Fruit fly (Drosophila melanogaster) whole organism, wandering third instar larva: Measurements from ENCODE around the gene Taf4.
A peak's percentile ranks its signal among the peaks of the same experiment; 100 is the strongest.

Experiments used
- Abd-B ChIP-seq: fragments of >200 bp; optimal IDR thresholded peaks from 2 replicates; lab custom pipeline; 2017; ENCODE audit warnings: missing biosample characterization, missing genetic modification characterization
- CG9705 ChIP-seq: fragments of 200-800 bp; sonication (Bioruptor generic); optimal IDR thresholded peaks from 2 replicates; lab custom pipeline; 2018; ENCODE audit warnings: missing biosample characterization, mild to moderate bottlenecking, missing genetic modification characterization
- CrebA ChIP-seq: fragments of 200-800 bp; sonication (Bioruptor generic); optimal IDR thresholded peaks from 2 replicates; lab custom pipeline; 2016; ENCODE audit warnings: missing biosample characterization, mild to moderate bottlenecking, missing genetic modification characterization, borderline replicate concordance
- Dfd ChIP-seq: fragments of >200 bp; optimal IDR thresholded peaks from 2 replicates; lab custom pipeline; 2017; ENCODE audit warnings: missing biosample characterization, missing genetic modification characterization
- GATAd ChIP-seq: sonication (Bioruptor generic); optimal IDR thresholded peaks from 2 replicates; lab custom pipeline; 2016; ENCODE audit warnings: missing biosample characterization, missing genetic modification characterization
- HLH106 ChIP-seq: fragments of 200-800 bp; optimal IDR thresholded peaks from 3 replicates; lab custom pipeline; 2019; ENCODE audit warnings: missing biosample characterization, mild to moderate bottlenecking, missing genetic modification characterization, moderate library complexity
- Hnf4 ChIP-seq: fragments of 200-800 bp; sonication (Bioruptor generic); optimal IDR thresholded peaks from 2 replicates; lab custom pipeline; 2016; ENCODE audit warnings: missing biosample characterization, mild to moderate bottlenecking, missing genetic modification characterization
- Hr78 ChIP-seq: fragments of >200 bp; optimal IDR thresholded peaks from 2 replicates; lab custom pipeline; 2017; ENCODE audit warnings: missing biosample characterization, missing genetic modification characterization
- Hr83 ChIP-seq: fragments of 200-300 bp; sonication (Bioruptor generic); optimal IDR thresholded peaks from 2 replicates; lab custom pipeline; 2016; ENCODE audit warnings: missing biosample characterization, mild to moderate bottlenecking, missing genetic modification characterization, moderate library complexity; ENCODE audit not compliant: poor library complexity, severe bottlenecking
- Mio ChIP-seq: sonication (Bioruptor generic); optimal IDR thresholded peaks from 2 replicates; lab custom pipeline; 2016; ENCODE audit warnings: missing biosample characterization, missing genetic modification characterization
- Myc ChIP-seq: fragments of >200 bp; optimal IDR thresholded peaks from 2 replicates; lab custom pipeline; 2017
- N ChIP-seq: fragments of >200 bp; optimal IDR thresholded peaks from 2 replicates; lab custom pipeline; 2018; ENCODE audit warnings: missing biosample characterization, missing external identifiers, missing genetic modification characterization
- OdsH ChIP-seq: fragments of 200-800 bp; sonication (Bioruptor generic); optimal IDR thresholded peaks from 2 replicates; lab custom pipeline; 2016; ENCODE audit warnings: missing biosample characterization, mild to moderate bottlenecking, missing genetic modification characterization
- Rel ChIP-seq, 2 experiments: fragments of 200-800 bp; sonication (Bioruptor generic) in 1 of 2; optimal IDR thresholded peaks; 2 replicates in 1 of 2; 3 replicates in 1 of 2; lab custom pipeline; 2016 to 2019; ENCODE audit warnings: mild to moderate bottlenecking in 2 of 2, missing biosample characterization in 2 of 2, missing genetic modification characterization in 2 of 2, moderate library complexity in 1 of 2
- Sp1 ChIP-seq: fragments of 200-800 bp; sonication (Bioruptor generic); optimal IDR thresholded peaks from 3 replicates; lab custom pipeline; 2019; ENCODE audit warnings: missing biosample characterization, mild to moderate bottlenecking, missing genetic modification characterization, moderate library complexity
- Vsx2 ChIP-seq: fragments of 200-300, 225-300 bp; sonication (Bioruptor generic); optimal IDR thresholded peaks from 2 replicates; lab custom pipeline; 2018; ENCODE audit warnings: missing biosample characterization, missing genetic modification characterization; ENCODE audit not compliant: partially characterized antibody
- br ChIP-seq: fragments of 200-800 bp; sonication (Bioruptor generic); optimal IDR thresholded peaks from 2 replicates; lab custom pipeline; 2016; ENCODE audit warnings: missing biosample characterization, missing genetic modification characterization
- brk ChIP-seq: fragments of 200-800 bp; sonication (Bioruptor generic); optimal IDR thresholded peaks from 2 replicates; lab custom pipeline; 2016; ENCODE audit warnings: missing biosample characterization, mild to moderate bottlenecking, missing genetic modification characterization
- dl ChIP-seq, 2 experiments: fragments of 175-275, 200-275 bp in 1 of 2; fragments of 200-275 bp in 1 of 2; sonication (Bioruptor generic); optimal IDR thresholded peaks; lab custom pipeline; 2018; ENCODE audit warnings: mild to moderate bottlenecking in 2 of 2, missing biosample characterization in 2 of 2, missing genetic modification characterization in 2 of 2, moderate library complexity in 2 of 2; ENCODE audit not compliant: partially characterized antibody in 2 of 2, insufficient read depth in 1 of 2
- dmrt93B ChIP-seq: fragments of 200-800 bp; sonication (Bioruptor generic); optimal IDR thresholded peaks from 2 replicates; lab custom pipeline; 2018; ENCODE audit warnings: missing biosample characterization, mild to moderate bottlenecking, missing genetic modification characterization
- dsf ChIP-seq: sonication (Bioruptor generic); optimal IDR thresholded peaks from 2 replicates; lab custom pipeline; 2016; ENCODE audit warnings: missing biosample characterization, missing genetic modification characterization, borderline replicate concordance
- ey ChIP-seq: fragments of 200-800 bp; sonication (Bioruptor generic); optimal IDR thresholded peaks from 2 replicates; lab custom pipeline; 2016; ENCODE audit warnings: missing biosample characterization, missing genetic modification characterization
- fru ChIP-seq: fragments of 200-800 bp; sonication (Bioruptor generic); optimal IDR thresholded peaks from 3 replicates; lab custom pipeline; 2016; ENCODE audit warnings: missing biosample characterization, mild to moderate bottlenecking, missing genetic modification characterization
- h ChIP-seq: fragments of 200-800 bp; sonication (Bioruptor generic); optimal IDR thresholded peaks from 3 replicates; lab custom pipeline; 2016; ENCODE audit warnings: missing biosample characterization, mild to moderate bottlenecking, missing genetic modification characterization
- jim ChIP-seq: fragments of 175-275, 200-325 bp; sonication (Bioruptor generic); optimal IDR thresholded peaks from 2 replicates; lab custom pipeline; 2016; ENCODE audit warnings: missing biosample characterization, mild to moderate bottlenecking, missing genetic modification characterization
- lola ChIP-seq: fragments of >200 bp; optimal IDR thresholded peaks from 2 replicates; lab custom pipeline; 2017; ENCODE audit warnings: missing biosample characterization, missing genetic modification characterization
- rgr ChIP-seq: fragments of 200-800 bp; sonication (Bioruptor generic); optimal IDR thresholded peaks from 3 replicates; lab custom pipeline; 2016; ENCODE audit warnings: missing biosample characterization, mild to moderate bottlenecking, missing genetic modification characterization
- sage ChIP-seq: fragments of 200-800 bp; sonication (Bioruptor generic); optimal IDR thresholded peaks from 2 replicates; lab custom pipeline; 2016; ENCODE audit warnings: missing biosample characterization, mild to moderate bottlenecking, missing genetic modification characterization
- sv ChIP-seq: fragments of 200-800 bp; sonication (Bioruptor generic); optimal IDR thresholded peaks from 3 replicates; lab custom pipeline; 2016; ENCODE audit warnings: missing biosample characterization, missing genetic modification characterization
- tai ChIP-seq: sonication (Bioruptor generic); optimal IDR thresholded peaks from 2 replicates; lab custom pipeline; 2016; ENCODE audit warnings: missing biosample characterization, missing genetic modification characterization
- usp ChIP-seq: fragments of >200 bp; optimal IDR thresholded peaks from 2 replicates; lab custom pipeline; 2017; ENCODE audit warnings: missing biosample characterization, missing genetic modification characterization
- woc ChIP-seq: sonication (Bioruptor generic); optimal IDR thresholded peaks from 2 replicates; lab custom pipeline; 2016; ENCODE audit warnings: missing biosample characterization, mild to moderate bottlenecking, missing genetic modification characterization

The Taf4 gene

dm6 chr3L:16166217-16166997 lies 53.4 kb downstream of the Taf4 start (continued):
- TF ChIP-seq ey (GFP tag; lab: Kevin White, UChicago) (no peak), brk (GFP tag; lab: Kevin White, UChicago) (no peak)

- TF ChIP-seq Sp1 (no peak), CG9705 (GFP tag; lab: Kevin White, UChicago) (no peak), Rel (GFP tag; optimal IDR thresholded peaks at IDR 0.05; lab: Kevin White, UChicago) (no peak), Rel (tag; optimal IDR thresholded peaks at IDR 0.05; lab: Kevin White, UChicago) (no peak), tai (GFP tag; lab: Kevin White, UChicago) (no peak), ey (GFP tag; lab: Kevin White, UChicago) (no peak), Hnf4 (GFP tag; lab: Kevin White, UChicago) (no peak), Mio (no peak), N (GFP tag; lab: Kevin White, UChicago) (no peak), rgr (GFP tag; lab: Kevin White, UChicago) (no peak), usp (no peak), GATAd (GFP tag; lab: Kevin White, UChicago) (no peak), brk (GFP tag; lab: Kevin White, UChicago) (no peak), Myc (lab: Kevin White, UChicago) (no peak), dmrt93B (GFP tag; lab: Kevin White, UChicago) (no peak), fru (no peak)
Measured at dm6 chr3L:16166998-16167344, 54.0 kb downstream of the Taf4 start.

- TF ChIP-seq Rel (GFP tag; optimal IDR thresholded peaks at IDR 0.05; lab: Kevin White, UChicago) (no peak), Rel (tag; optimal IDR thresholded peaks at IDR 0.05; lab: Kevin White, UChicago) (peak; percentile 13), CrebA (peak; percentile 33), dl (GFP tag; optimal IDR thresholded peaks at IDR 0.05; lab: Kevin White, UChicago; ENCODE audit: insufficient read depth in 1 of 2, partially characterized antibody in 2 of 2) (peak in 1 of 2 experiments; percentile 8), fru (peak; percentile 4), woc (GFP tag; lab: Kevin White, UChicago) (no peak), OdsH (GFP tag; lab: Kevin White, UChicago) (peak; percentile 6), jim (GFP tag; lab: Kevin White, UChicago) (no peak), GATAd (GFP tag; lab: Kevin White, UChicago) (no peak), usp (no peak), Dfd (GFP tag; lab: Kevin White, UChicago) (no peak), HLH106 (tag; lab: Kevin White, UChicago) (peak; percentile 5), Hnf4 (GFP tag; lab: Kevin White, UChicago) (peak; percentile 7), Sp1 (peak; percentile 4), br (GFP tag; lab: Kevin White, UChicago) (peak; percentile 31)
Measured at dm6 chr3L:16167723-16168386, 54.8 kb downstream of the Taf4 start.

DNA sequence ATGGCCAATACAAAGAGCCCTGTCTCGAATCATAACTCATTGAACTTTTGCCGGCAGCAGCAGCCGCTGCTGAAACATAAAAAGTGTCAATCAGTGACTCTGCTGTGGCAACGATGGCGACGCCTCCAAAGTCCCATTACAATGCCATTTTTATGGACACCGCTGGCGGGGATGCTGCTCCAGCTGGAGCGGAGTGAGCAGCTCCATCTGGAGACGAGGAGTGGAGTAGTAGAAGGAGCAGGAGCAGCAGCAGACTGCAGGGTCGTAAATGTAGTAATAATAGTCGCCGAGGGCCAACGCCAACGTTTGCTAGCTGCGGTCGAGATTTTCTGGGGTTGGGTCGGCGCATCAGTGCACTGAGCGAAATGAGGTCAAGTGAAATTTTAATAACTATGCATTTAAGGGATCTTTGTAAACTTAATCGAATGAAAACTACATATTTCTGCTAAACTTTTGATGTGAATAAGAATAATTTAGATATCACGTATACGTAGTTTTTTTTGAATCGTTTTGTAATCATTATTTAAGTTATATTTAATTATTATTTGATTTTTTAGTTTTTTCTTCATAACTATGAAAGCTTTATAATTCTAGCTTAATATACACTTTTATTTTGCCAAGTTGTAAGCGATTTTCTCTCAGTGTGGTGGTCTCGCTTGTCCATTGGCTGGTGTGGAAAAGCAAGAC lies 55.6 kb downstream of the Taf4 start:
- no peak for TF ChIP-seq tai (GFP tag; lab: Kevin White, UChicago)
- TF ChIP-seq sage: no peak
- TF ChIP-seq GATAd (GFP tag; lab: Kevin White, UChicago): no peak
- TF ChIP-seq Dfd (GFP tag; lab: Kevin White, UChicago): no peak
- no peak for TF ChIP-seq CG9705 (GFP tag; lab: Kevin White, UChicago)
- no peak for TF ChIP-seq Rel (GFP tag; optimal IDR thresholded peaks at IDR 0.05; lab: Kevin White, UChicago)
- no peak for TF ChIP-seq Rel (tag; optimal IDR thresholded peaks at IDR 0.05; lab: Kevin White, UChicago)
- no peak for TF ChIP-seq Hnf4 (GFP tag; lab: Kevin White, UChicago)
- no peak for TF ChIP-seq Vsx2 (GFP tag; lab: Kevin White, UChicago)
- TF ChIP-seq dsf: no peak
- TF ChIP-seq N (GFP tag; lab: Kevin White, UChicago): no peak
- no peak for TF ChIP-seq sv (GFP tag; lab: Kevin White, UChicago)
- no peak for TF ChIP-seq h (GFP tag; lab: Kevin White, UChicago)
- TF ChIP-seq Hr83 (GFP tag; lab: Kevin White, UChicago): no peak
- no peak for TF ChIP-seq rgr (GFP tag; lab: Kevin White, UChicago)
- no peak for TF ChIP-seq br (GFP tag; lab: Kevin White, UChicago)
- TF ChIP-seq Mio: no peak
- no peak for TF ChIP-seq Abd-B (GFP tag; lab: Kevin White, UChicago)
- no peak for TF ChIP-seq ey (GFP tag; lab: Kevin White, UChicago)
- TF ChIP-seq Hr78 (GFP tag; lab: Kevin White, UChicago): no peak
- no peak for TF ChIP-seq lola (GFP tag; lab: Kevin White, UChicago)
